Worm (Caenorhabditis elegans): Measurements from ENCODE around the gene coq-6.
A peak's percentile ranks its signal among the peaks of the same experiment; 100 is the strongest.

The coq-6 gene

ce11 chrV:9343629-9344624 is 7.4 kb downstream of the coq-6 start, which contains the start of gene tos-1 (continued):
- TF ChIP-seq lin-13 (GFP tag; optimal IDR thresholded peaks at IDR 0.05), result peak; percentile 91
- peak; percentile 85 for TF ChIP-seq spr-3 (GFP tag; optimal IDR thresholded peaks at IDR 0.05)
- peak; percentile 37 to 100 for TF ChIP-seq unc-62 (GFP tag; optimal IDR thresholded peaks at IDR 0.05 in 1 of 2)
- TF ChIP-seq unc-62 (tag; optimal IDR thresholded peaks at IDR 0.05), result peak; percentile 70
- peak; percentile 51 for TF ChIP-seq sdz-12 (GFP tag; optimal IDR thresholded peaks at IDR 0.05)
- TF ChIP-seq Y48G9A.11 (GFP tag; IDR thresholded peaks at IDR 0.05), result peak; percentile 93
- peak; percentile 96 for TF ChIP-seq nhr-25 (tag; optimal IDR thresholded peaks at IDR 0.05; ENCODE audit: borderline replicate concordance, insufficient read depth)
- peak; percentile 96 for TF ChIP-seq nhr-42 (GFP tag; IDR thresholded peaks at IDR 0.05)

- TF ChIP-seq nhr-6 (tag; optimal IDR thresholded peaks at IDR 0.05), result peak; percentile 27
- TF ChIP-seq attf-4 (tag; optimal IDR thresholded peaks at IDR 0.05), result no peak
- no peak for TF ChIP-seq daf-16 (GFP tag; optimal IDR thresholded peaks at IDR 0.05)
- TF ChIP-seq daf-16 (tag; optimal IDR thresholded peaks at IDR 0.05), result peak; percentile 37
- TF ChIP-seq T20F7.1 (GFP tag; optimal IDR thresholded peaks at IDR 0.05), result peak; percentile 97
- no peak for TF ChIP-seq lin-39 (tag; optimal IDR thresholded peaks at IDR 0.05)
- TF ChIP-seq duxl-1 (tag; optimal IDR thresholded peaks at IDR 0.05; ENCODE audit: poor library complexity), result no peak
- TF ChIP-seq hmg-1.1 (GFP tag; IDR thresholded peaks at IDR 0.05), result 0 out of 2 replicates have a peak, but pooled peaks have one; percentile 21
- no peak for TF ChIP-seq ztf-11 (tag; optimal IDR thresholded peaks at IDR 0.05)
- no peak for TF ChIP-seq hif-1 (tag; optimal IDR thresholded peaks at IDR 0.05)
- no peak for TF ChIP-seq lsy-2 (tag; optimal IDR thresholded peaks at IDR 0.05)
- TF ChIP-seq dve-1 (tag; optimal IDR thresholded peaks at IDR 0.05; ENCODE audit: insufficient read depth), result peak; percentile 30
- TF ChIP-seq pha-4 (GFP tag; IDR thresholded peaks at IDR 0.05), result no peak
- no peak for TF ChIP-seq pha-4 (tag; optimal IDR thresholded peaks at IDR 0.05)
- TF ChIP-seq ceh-28 (tag; optimal IDR thresholded peaks at IDR 0.05), result peak; percentile 69
- TF ChIP-seq egl-43 (GFP tag; IDR thresholded peaks at IDR 0.05), result no peak
- peak; percentile 95 for TF ChIP-seq dpl-1 (GFP tag; optimal IDR thresholded peaks at IDR 0.05)
- peak; percentile 83 for TF ChIP-seq R02D3.7 (tag; optimal IDR thresholded peaks at IDR 0.05)
- no peak for TF ChIP-seq nhr-25 (tag; optimal IDR thresholded peaks at IDR 0.05; ENCODE audit: borderline replicate concordance, insufficient read depth)
- peak; percentile 29 for TF ChIP-seq nhr-28 (tag; optimal IDR thresholded peaks at IDR 0.05)
- no peak for TF ChIP-seq daf-19 (GFP tag; conservative IDR thresholded peaks at IDR 0.05)
- no peak for TF ChIP-seq snpc-1.2 (GFP tag; IDR thresholded peaks at IDR 0.05)
- TF ChIP-seq Y48G9A.11 (GFP tag; IDR thresholded peaks at IDR 0.05), result peak; percentile 93
- peak; percentile 10 for TF ChIP-seq aha-1 (tag)
- no peak for TF ChIP-seq aly-2 (tag; optimal IDR thresholded peaks at IDR 0.05)
- peak; percentile 60 for TF ChIP-seq hlh-30 (tag; optimal IDR thresholded peaks at IDR 0.05; ENCODE audit: insufficient read depth)
- no peak for TF ChIP-seq lin-29 (GFP tag; IDR thresholded peaks at IDR 0.05)
- peak; percentile 23 for TF ChIP-seq rbr-2 (tag; optimal IDR thresholded peaks at IDR 0.05)
Observed at ce11 chrV:9346804-9347203, 10.2 kb downstream of the coq-6 start, which contains the start of the genes K07B1.7 and try-5. K07B1.7 (minus strand) TSS chrV:9346962. try-5 (plus strand) TSS chrV:9347044.

- no peak for TF ChIP-seq cey-2 (tag; optimal IDR thresholded peaks at IDR 0.05; ENCODE audit: borderline replicate concordance, insufficient read depth)
- no peak for TF ChIP-seq daf-12 (tag; optimal IDR thresholded peaks at IDR 0.05)
- no peak for TF ChIP-seq nhr-41 (GFP tag; IDR thresholded peaks at IDR 0.05)
- no peak for TF ChIP-seq saeg-2 (GFP tag; IDR thresholded peaks at IDR 0.05)
- TF ChIP-seq F26F4.8 (GFP tag; conservative IDR thresholded peaks at IDR 0.05), result no peak
- no peak for TF ChIP-seq hmg-1.1 (GFP tag; IDR thresholded peaks at IDR 0.05)
- no peak for TF ChIP-seq set-16 (GFP tag; IDR thresholded peaks at IDR 0.05)
- no peak for TF ChIP-seq dmd-9 (GFP tag; IDR thresholded peaks at IDR 0.05)
- no peak for TF ChIP-seq ama-1 (optimal IDR thresholded peaks at IDR 0.05)
- no peak for TF ChIP-seq nhr-42 (GFP tag; IDR thresholded peaks at IDR 0.05)
- no peak for TF ChIP-seq zfp-2 (tag; optimal IDR thresholded peaks at IDR 0.05)
- TF ChIP-seq madf-9 (GFP tag; conservative IDR thresholded peaks at IDR 0.05), result no peak
- no peak for TF ChIP-seq zip-2 (tag; optimal IDR thresholded peaks at IDR 0.05)
- TF ChIP-seq zag-1 (tag; optimal IDR thresholded peaks at IDR 0.05), result no peak
- TF ChIP-seq ceh-44 (GFP tag; IDR thresholded peaks at IDR 0.05), result no peak
- no peak for TF ChIP-seq nhr-25 (tag; optimal IDR thresholded peaks at IDR 0.05; ENCODE audit: borderline replicate concordance, insufficient read depth)
Observed at ce11 chrV:9349687-9350086, 13.1 kb downstream of the coq-6 start, which contains the start of gene srx-47. srx-47 (plus strand) TSS chrV:9349987.

Data from whole organism, L4 larva.